Worm (Caenorhabditis elegans) whole organism, L4 larva: ENCODE data around the gene nhr-238.

ENCODE experiments used
- D1046.2 ChIP-seq: fragments of 200-800 bp; sonication (Bioruptor generic); IDR thresholded peaks from 2 replicates; pipeline ENCODE4 v1.3.6; 2022; ENCODE audit warnings: missing genetic modification characterization, missing compliant biosample characterization
- F37D6.2 ChIP-seq: sonication (generic microtip); optimal IDR thresholded peaks from 2 replicates; lab custom pipeline; 2016; ENCODE audit warnings: mild to moderate bottlenecking, missing genetic modification characterization, missing compliant biosample characterization
- T26A8.4 ChIP-seq: fragments of 200-800 bp; sonication (Bioruptor generic); IDR thresholded peaks from 2 replicates; pipeline ENCODE4 v1.3.6; 2022; ENCODE audit warnings: missing genetic modification characterization, missing compliant biosample characterization
- Y105C5A.15 ChIP-seq: fragments of 200-800 bp; sonication (Bioruptor generic); IDR thresholded peaks from 2 replicates; pipeline ENCODE4 v1.3.6; 2022; ENCODE audit warnings: missing genetic modification characterization, missing compliant biosample characterization
- ZK337.2 ChIP-seq: fragments of 200-800 bp; sonication (Bioruptor generic); IDR thresholded peaks from 2 replicates; pipeline ENCODE4 v1.3.6; 2022; ENCODE audit warnings: missing genetic modification reagents, missing genetic modification characterization, missing compliant biosample characterization
- ZK546.5 ChIP-seq, 2 experiments: sonication (generic microtip); optimal IDR thresholded peaks; 2 replicates each; lab custom pipeline; 2017; ENCODE audit warnings: missing biosample characterization in 2 of 2, missing genetic modification characterization in 2 of 2
- aha-1 ChIP-seq: fragments of 150-350 bp; peaks from one replicate; lab custom pipeline; 2014; ENCODE audit warnings: missing biosample characterization, missing genetic modification characterization
- ama-1 ChIP-seq: fragments of 150-350 bp; optimal IDR thresholded peaks from 2 replicates; lab custom pipeline; 2014; ENCODE audit warnings: inconsistent platforms, mixed read lengths
- attf-4 ChIP-seq: sonication (generic microtip); optimal IDR thresholded peaks from 3 replicates; lab custom pipeline; 2017; ENCODE audit warnings: missing biosample characterization, missing genetic modification characterization
- ceh-44 ChIP-seq: fragments of 200-800 bp; sonication (Bioruptor generic); IDR thresholded peaks from 2 replicates; pipeline ENCODE4 v1.3.6; 2022; ENCODE audit warnings: missing genetic modification reagents, missing genetic modification characterization, missing compliant biosample characterization
- ceh-82 ChIP-seq: sonication (generic microtip); optimal IDR thresholded peaks from 2 replicates; lab custom pipeline; 2017; ENCODE audit warnings: missing biosample characterization, missing genetic modification characterization
- cey-2 ChIP-seq: sonication (generic microtip); optimal IDR thresholded peaks from 3 replicates; lab custom pipeline; 2017; ENCODE audit warnings: missing genetic modification characterization, mild to moderate bottlenecking, missing compliant biosample characterization, antibody characterized with exemption, borderline replicate concordance; ENCODE audit not compliant: insufficient read depth
- daf-12 ChIP-seq: fragments of 150-350 bp; optimal IDR thresholded peaks from 2 replicates; lab custom pipeline; 2014; ENCODE audit warnings: missing biosample characterization, missing genetic modification reagents, missing genetic modification characterization
- daf-16 ChIP-seq, 3 experiments: sonication (generic microtip); optimal IDR thresholded peaks; 2 replicates each; lab custom pipeline; 2016 to 2017; ENCODE audit warnings: missing genetic modification characterization in 3 of 3, missing genetic modification reagents in 3 of 3, mild to moderate bottlenecking in 2 of 3, missing compliant biosample characterization in 2 of 3, missing biosample characterization in 1 of 3, moderate library complexity in 1 of 3
- daf-8 ChIP-seq: fragments of 200-800 bp; sonication (Bioruptor generic); IDR thresholded peaks from 2 replicates; pipeline ENCODE4 v1.3.6; 2022; ENCODE audit warnings: missing genetic modification characterization, missing compliant biosample characterization
- dmd-6 ChIP-seq: fragments of 200-800 bp; sonication (Bioruptor generic); IDR thresholded peaks from 2 replicates; pipeline ENCODE4 v1.3.6; 2022; ENCODE audit warnings: missing genetic modification reagents, missing genetic modification characterization, missing compliant biosample characterization
- dmd-8 ChIP-seq: fragments of 200-800 bp; sonication (Bioruptor generic); IDR thresholded peaks from 2 replicates; pipeline ENCODE4 v1.3.6; 2022; ENCODE audit warnings: missing genetic modification characterization, missing compliant biosample characterization
- dpl-1 ChIP-seq: fragments of 150-350 bp; optimal IDR thresholded peaks from 2 replicates; lab custom pipeline; 2014; ENCODE audit warnings: missing biosample characterization, missing genetic modification reagents, missing genetic modification characterization
- dve-1 ChIP-seq: sonication (generic microtip); optimal IDR thresholded peaks from 2 replicates; lab custom pipeline; 2017; ENCODE audit warnings: antibody characterized with exemption, mild to moderate bottlenecking, missing genetic modification characterization, missing compliant biosample characterization; ENCODE audit not compliant: insufficient read depth
- egl-27 ChIP-seq: sonication (generic microtip); optimal IDR thresholded peaks from 3 replicates; lab custom pipeline; 2017; ENCODE audit warnings: missing biosample characterization, missing genetic modification reagents, missing genetic modification characterization
- fkh-10 ChIP-seq: fragments of 150-350 bp; optimal IDR thresholded peaks from 2 replicates; lab custom pipeline; 2014; ENCODE audit warnings: missing biosample characterization, missing genetic modification reagents, missing genetic modification characterization
- fos-1 ChIP-seq: fragments of 150-350 bp; optimal IDR thresholded peaks from 2 replicates; lab custom pipeline; 2014; ENCODE audit warnings: missing biosample characterization, missing genetic modification characterization
- hlh-30 ChIP-seq: sonication (generic microtip); optimal IDR thresholded peaks from 2 replicates; lab custom pipeline; 2017; ENCODE audit warnings: antibody characterized with exemption, mild to moderate bottlenecking, missing genetic modification characterization, missing compliant biosample characterization; ENCODE audit not compliant: insufficient read depth
- jun-1 ChIP-seq: fragments of 150-350 bp; optimal IDR thresholded peaks from 2 replicates; lab custom pipeline; 2014; ENCODE audit warnings: missing biosample characterization, missing genetic modification reagents, missing genetic modification characterization
- lim-7 ChIP-seq: fragments of 200-800 bp; sonication (Bioruptor generic); IDR thresholded peaks from 2 replicates; pipeline ENCODE4 v1.3.6; 2022; ENCODE audit warnings: missing genetic modification characterization, missing compliant biosample characterization
- lin-1 ChIP-seq: fragments of 200-800 bp; sonication (Bioruptor generic); IDR thresholded peaks from 2 replicates; pipeline ENCODE4 v1.3.6; 2022; ENCODE audit warnings: missing genetic modification reagents, missing genetic modification characterization, missing compliant biosample characterization
- lin-29 ChIP-seq: fragments of 200-800 bp; sonication (Bioruptor generic); IDR thresholded peaks from 2 replicates; pipeline ENCODE4 v1.3.6; 2022; ENCODE audit warnings: missing genetic modification reagents, missing genetic modification characterization, missing compliant biosample characterization
- lin-38 ChIP-seq: fragments of 200-800 bp; sonication (Bioruptor generic); IDR thresholded peaks from 2 replicates; pipeline ENCODE4 v1.3.6; 2022; ENCODE audit warnings: missing genetic modification reagents, missing genetic modification characterization, missing compliant biosample characterization
- lsy-2 ChIP-seq, 2 experiments: fragments of 150-350 bp in 1 of 2; sonication (generic microtip) in 1 of 2; optimal IDR thresholded peaks; 2 replicates each; lab custom pipeline; 2014 to 2017; ENCODE audit warnings: missing biosample characterization in 2 of 2, missing genetic modification characterization in 2 of 2
- mdl-1 ChIP-seq, 2 experiments: fragments of 150-350 bp in 1 of 2; sonication (generic microtip) in 1 of 2; optimal IDR thresholded peaks; 2 replicates each; lab custom pipeline; 2014 to 2017; ENCODE audit warnings: missing biosample characterization in 2 of 2, missing genetic modification characterization in 2 of 2
- mep-1 ChIP-seq: fragments of 150-350 bp; sonication (generic microtip); optimal IDR thresholded peaks from 3 replicates; lab custom pipeline; 2014; ENCODE audit warnings: missing biosample characterization, missing genetic modification characterization
- mxl-2 ChIP-seq: fragments of 200-800 bp; sonication (Bioruptor generic); conservative IDR thresholded peaks from 2 replicates; pipeline ENCODE4 v1.3.6; 2022; ENCODE audit warnings: missing genetic modification reagents, missing genetic modification characterization, missing compliant biosample characterization
- mxl-3 ChIP-seq: fragments of 200-800 bp; sonication (Bioruptor generic); optimal IDR thresholded peaks from 2 replicates; lab custom pipeline; 2018; ENCODE audit warnings: mild to moderate bottlenecking, missing genetic modification characterization, missing compliant biosample characterization
- nhr-102 ChIP-seq: sonication (generic microtip); optimal IDR thresholded peaks from 2 replicates; lab custom pipeline; 2016; ENCODE audit warnings: mild to moderate bottlenecking, missing genetic modification characterization, moderate library complexity, missing compliant biosample characterization
- nhr-11 ChIP-seq: fragments of 150-350 bp; optimal IDR thresholded peaks from 2 replicates; lab custom pipeline; 2014; ENCODE audit warnings: missing biosample characterization, missing genetic modification characterization
- nhr-28 ChIP-seq: fragments of 150-350 bp; optimal IDR thresholded peaks from 2 replicates; lab custom pipeline; 2014; ENCODE audit warnings: missing biosample characterization, missing genetic modification characterization
- nhr-42 ChIP-seq: fragments of 200-800 bp; sonication (Bioruptor generic); IDR thresholded peaks from 2 replicates; pipeline ENCODE4 v1.3.6; 2022; ENCODE audit warnings: missing genetic modification characterization, missing compliant biosample characterization
- nhr-76 ChIP-seq: fragments of 150-350 bp; optimal IDR thresholded peaks from 2 replicates; lab custom pipeline; 2014; ENCODE audit warnings: missing biosample characterization, missing genetic modification characterization
- nhr-77 ChIP-seq: fragments of 150-350 bp; optimal IDR thresholded peaks from 2 replicates; lab custom pipeline; 2014; ENCODE audit warnings: missing biosample characterization, missing genetic modification characterization
- pqm-1 ChIP-seq: sonication (generic microtip); optimal IDR thresholded peaks from 2 replicates; lab custom pipeline; 2017; ENCODE audit warnings: missing biosample characterization, missing genetic modification characterization
- sdz-12 ChIP-seq: fragments of 200-800 bp; sonication (Bioruptor generic); optimal IDR thresholded peaks from 2 replicates; lab custom pipeline; 2018; ENCODE audit warnings: mild to moderate bottlenecking, missing genetic modification characterization, missing compliant biosample characterization
- skn-1 ChIP-seq: fragments of 150-350 bp; optimal IDR thresholded peaks from 2 replicates; lab custom pipeline; 2014; ENCODE audit warnings: missing biosample characterization, missing genetic modification characterization
- zfp-3 ChIP-seq: fragments of 200-800 bp; sonication (Bioruptor generic); conservative IDR thresholded peaks from 2 replicates; pipeline ENCODE4 v1.3.6; 2022; ENCODE audit warnings: missing genetic modification reagents, missing genetic modification characterization, missing compliant biosample characterization
- zip-2 ChIP-seq: fragments of 150-350 bp; optimal IDR thresholded peaks from 2 replicates; lab custom pipeline; 2014; ENCODE audit warnings: missing biosample characterization, missing genetic modification characterization

nhr-238 gene

ce11 chrV:1600561-1601088 is 28.6 kb downstream of the nhr-238 start, which contains the start of gene F16B4.2:
Gene F16B4.2 (plus strand): TSS chrV:1601038.
- TF ChIP-seq daf-12 (no peak), dpl-1 (GFP tag; lab: Kevin White, UChicago) (no peak), nhr-11 (tag; lab: Kevin White, UChicago) (no peak), nhr-28 (tag; lab: Kevin White, UChicago) (peak; percentile 0), nhr-42 (no peak), F37D6.2 (tag; lab: Kevin White, UChicago) (no peak), aha-1 (tag; lab: Kevin White, UChicago) (no peak), skn-1 (no peak), daf-16 (GFP tag; optimal IDR thresholded peaks at IDR 0.05; lab: Kevin White, UChicago) (no peak), daf-16 (tag; optimal IDR thresholded peaks at IDR 0.05; lab: Kevin White, UChicago) (peak; percentile 38), dmd-8 (no peak), dve-1 (tag; lab: Kevin White, UChicago) (peak; percentile 2), ama-1 (lab: Kevin White, UChicago) (no peak), mep-1 (tag; lab: Kevin White, UChicago) (no peak), lin-1 (GFP tag; lab: Robert Waterston, UW) (no peak), lin-29 (GFP tag; lab: Robert Waterston, UW) (no peak), Y105C5A.15 (GFP tag; lab: Robert Waterston, UW) (no peak), fkh-10 (no peak), jun-1 (tag; lab: Kevin White, UChicago) (no peak)

- TF ChIP-seq ZK337.2 (GFP tag; lab: Robert Waterston, UW) (0 out of 2 replicates have a peak, but pooled peaks have one; percentile 30), hlh-30 (peak; percentile 19), nhr-42 (peak; percentile 67; the same call in 1 of the 2 replicates), dmd-6 (GFP tag; lab: Robert Waterston, UW) (peak; percentile 61), dve-1 (tag; lab: Kevin White, UChicago) (peak; percentile 7)
Measured at ce11 chrV:1599088-1599487, 30.1 kb downstream of the nhr-238 start.

DNA sequence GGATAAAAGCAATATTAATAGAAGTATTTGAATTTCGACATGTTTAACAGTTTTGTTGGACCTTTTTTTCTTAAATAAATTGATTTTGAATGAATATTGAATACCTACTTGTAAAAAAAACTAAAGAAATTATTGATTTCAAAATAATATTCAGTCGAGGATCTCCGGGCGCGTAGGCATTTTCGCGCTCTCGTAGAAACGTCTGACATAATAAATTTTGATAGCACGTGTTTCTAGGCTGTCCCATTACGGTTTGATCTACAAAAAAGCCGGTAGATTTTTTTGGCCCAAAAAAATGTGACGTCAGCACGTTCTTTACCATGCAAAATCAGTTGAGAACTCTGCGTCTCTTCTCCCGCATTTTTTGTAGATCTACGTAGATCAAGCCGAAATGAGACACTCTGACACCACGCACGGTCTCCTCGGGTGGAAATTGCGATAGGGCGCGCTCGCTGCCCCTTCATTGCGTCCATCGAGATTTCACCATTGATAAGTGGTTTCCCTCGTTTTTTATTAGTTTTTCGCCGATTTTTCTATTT is 34.6 kb downstream of the nhr-238 start:
- TF ChIP-seq zfp-3 (GFP tag; lab: Robert Waterston, UW) (peak; percentile 56; the same call in 1 of the 2 replicates), dmd-6 (GFP tag; lab: Robert Waterston, UW) (peak; percentile 11; the same call in 1 of the 2 replicates), lim-7 (no peak), T26A8.4 (peak; percentile 55), nhr-28 (tag; lab: Kevin White, UChicago) (no peak)

ce11 chrV:1593799-1594420 is 35.3 kb downstream of the nhr-238 start, which contains the start of gene F16B4.4:
Gene F16B4.4 (plus strand): TSS chrV:1594019.
- peak; percentile 2 for TF ChIP-seq nhr-77 (tag; lab: Kevin White, UChicago)
- TF ChIP-seq daf-12, result no peak
- no peak for TF ChIP-seq cey-2 (tag; lab: Kevin White, UChicago)
- peak; percentile 30 for TF ChIP-seq ama-1 (lab: Kevin White, UChicago)
- no peak for TF ChIP-seq nhr-42
- TF ChIP-seq mxl-3 (GFP tag; lab: Kevin White, UChicago), result peak; percentile 55
- TF ChIP-seq fos-1 (tag; lab: Kevin White, UChicago), result no peak
- no peak for TF ChIP-seq ZK546.5 (tag; optimal IDR thresholded peaks at IDR 0.05; lab: Kevin White, UChicago)
- TF ChIP-seq sdz-12 (GFP tag; lab: Kevin White, UChicago), result no peak
- TF ChIP-seq D1046.2 (GFP tag; lab: Robert Waterston, UW), result no peak
- no peak for TF ChIP-seq ceh-82
- peak; percentile 8 to 15 for TF ChIP-seq lsy-2 (tag; optimal IDR thresholded peaks at IDR 0.05; lab: Kevin White, UChicago)
- no peak for TF ChIP-seq daf-8 (GFP tag; lab: Robert Waterston, UW)
- no peak for TF ChIP-seq egl-27 (tag; lab: Kevin White, UChicago)
- no peak for TF ChIP-seq attf-4 (tag; lab: Kevin White, UChicago)
- no peak for TF ChIP-seq ZK337.2 (GFP tag; lab: Robert Waterston, UW)
- peak in 1 of 2 experiments; percentile 6 for TF ChIP-seq mdl-1 (tag; optimal IDR thresholded peaks at IDR 0.05; lab: Kevin White, UChicago)
- TF ChIP-seq mxl-2, result no peak
- no peak for TF ChIP-seq pqm-1 (tag; lab: Kevin White, UChicago)
- TF ChIP-seq nhr-102 (tag; lab: Kevin White, UChicago), result no peak
- no peak for TF ChIP-seq ceh-44 (GFP tag; lab: Robert Waterston, UW)
- peak; percentile 50 for TF ChIP-seq hlh-30
- TF ChIP-seq T26A8.4, result no peak
- no peak for TF ChIP-seq nhr-76 (tag; lab: Kevin White, UChicago)
- TF ChIP-seq zip-2 (tag; lab: Kevin White, UChicago), result no peak
- TF ChIP-seq lin-38 (GFP tag; lab: Robert Waterston, UW), result no peak
